Fruit fly (Drosophila melanogaster) whole organism, prepupa: ENCODE results near the gene Osi16.

Source experiments
- CG10631 ChIP-seq: fragments of 200-800 bp; sonication (Bioruptor generic); optimal IDR thresholded peaks from 2 replicates; lab custom pipeline; 2016; ENCODE audit warnings: missing biosample characterization, missing genetic modification characterization
- CG11294 ChIP-seq: fragments of 200-800 bp; sonication (Bioruptor generic); IDR thresholded peaks from 2 replicates; pipeline ENCODE4 v1.3.6; 2022; ENCODE audit warnings: missing biosample characterization, missing genetic modification characterization
- CG11902 ChIP-seq: fragments of 200-800 bp; sonication (Bioruptor generic); optimal IDR thresholded peaks from 3 replicates; lab custom pipeline; 2016; ENCODE audit warnings: missing biosample characterization, missing genetic modification characterization
- CG15336 ChIP-seq: fragments of 200-800 bp; sonication (Bioruptor generic); IDR thresholded peaks from 2 replicates; pipeline ENCODE4 v1.3.6; 2022; ENCODE audit warnings: missing biosample characterization, missing genetic modification characterization
- CG16779 ChIP-seq: fragments of 200-800 bp; sonication (Bioruptor generic); optimal IDR thresholded peaks from 3 replicates; lab custom pipeline; 2017; ENCODE audit warnings: missing biosample characterization, mild to moderate bottlenecking, missing genetic modification characterization
- CG31627 ChIP-seq: fragments of 200-800 bp; sonication (Bioruptor generic); optimal IDR thresholded peaks from 3 replicates; lab custom pipeline; 2016; ENCODE audit warnings: missing biosample characterization, missing genetic modification characterization
- CG32006 ChIP-seq: fragments of 200-800 bp; sonication (Bioruptor generic); optimal IDR thresholded peaks from 3 replicates; lab custom pipeline; 2017; ENCODE audit warnings: missing biosample characterization, mild to moderate bottlenecking, missing genetic modification characterization
- CG3919 ChIP-seq: fragments of 200-800 bp; sonication (Bioruptor generic); optimal IDR thresholded peaks from 3 replicates; lab custom pipeline; 2016; ENCODE audit warnings: missing biosample characterization, missing genetic modification characterization
- CG6163 ChIP-seq: fragments of 200-800 bp; sonication (Bioruptor generic); IDR thresholded peaks from 3 replicates; pipeline ENCODE4 v1.3.6; 2022; ENCODE audit warnings: missing biosample characterization, missing genetic modification characterization
- CG6276 ChIP-seq: fragments of 200-800 bp; sonication (Bioruptor generic); optimal IDR thresholded peaks from 2 replicates; lab custom pipeline; 2017; ENCODE audit warnings: missing biosample characterization, mild to moderate bottlenecking, missing genetic modification characterization
- CG6792 ChIP-seq: fragments of 200-800 bp; sonication (Bioruptor generic); optimal IDR thresholded peaks from 3 replicates; lab custom pipeline; 2016; ENCODE audit warnings: missing biosample characterization, missing genetic modification characterization
- CG6808 ChIP-seq: fragments of 200-800 bp; sonication (Bioruptor generic); optimal IDR thresholded peaks from 3 replicates; lab custom pipeline; 2017; ENCODE audit warnings: missing biosample characterization, missing genetic modification characterization, mild to moderate bottlenecking, moderate library complexity, missing genetic modification reagents
- CG6854 ChIP-seq: fragments of 200-800 bp; sonication (Bioruptor generic); optimal IDR thresholded peaks from 2 replicates; lab custom pipeline; 2017; ENCODE audit warnings: missing biosample characterization, mild to moderate bottlenecking, missing genetic modification characterization
- CG8119 ChIP-seq: fragments of 200-800 bp; sonication (Bioruptor generic); IDR thresholded peaks from 3 replicates; pipeline ENCODE4 v1.3.6; 2022; ENCODE audit warnings: missing biosample characterization, missing genetic modification characterization
- Eip78C ChIP-seq: fragments of 200-800 bp; sonication (Bioruptor generic); peaks from one replicate; lab custom pipeline; 2016; ENCODE audit warnings: missing biosample characterization, missing genetic modification characterization
- Ets21C ChIP-seq: fragments of 200-800 bp; sonication (Bioruptor generic); optimal IDR thresholded peaks from 3 replicates; lab custom pipeline; 2016; ENCODE audit warnings: missing biosample characterization, missing genetic modification characterization
- Gug ChIP-seq: fragments of 200-800 bp; sonication (Bioruptor generic); IDR thresholded peaks from 2 replicates; pipeline ENCODE4 v1.3.6; 2022; ENCODE audit warnings: missing biosample characterization, missing genetic modification characterization
- Hr39 ChIP-seq: fragments of 200-800 bp; sonication (Bioruptor generic); optimal IDR thresholded peaks from 2 replicates; lab custom pipeline; 2016; ENCODE audit warnings: missing biosample characterization, missing genetic modification characterization
- Hr4 ChIP-seq: fragments of 200-800 bp; sonication (Bioruptor generic); optimal IDR thresholded peaks from 3 replicates; lab custom pipeline; 2016; ENCODE audit warnings: missing biosample characterization, missing genetic modification characterization
- Lpt ChIP-seq: fragments of 200-800 bp; sonication (Bioruptor generic); optimal IDR thresholded peaks from 3 replicates; lab custom pipeline; 2016; ENCODE audit warnings: missing biosample characterization, missing genetic modification characterization
- Sox102F ChIP-seq: fragments of 200-800 bp; sonication (Bioruptor generic); optimal IDR thresholded peaks from 2 replicates; lab custom pipeline; 2016; ENCODE audit warnings: missing biosample characterization, mild to moderate bottlenecking, missing genetic modification characterization
- Sox14 ChIP-seq: fragments of 200-800 bp; sonication (Bioruptor generic); optimal IDR thresholded peaks from 3 replicates; lab custom pipeline; 2016; ENCODE audit warnings: missing biosample characterization, missing genetic modification characterization
- Sox15 ChIP-seq: fragments of 200-800 bp; sonication (Bioruptor generic); optimal IDR thresholded peaks from 3 replicates; lab custom pipeline; 2016; ENCODE audit warnings: missing biosample characterization, missing genetic modification characterization
- eg ChIP-seq: fragments of 200-800 bp; sonication (Bioruptor generic); IDR thresholded peaks from 3 replicates; pipeline ENCODE4 v1.3.6; 2022; ENCODE audit warnings: missing biosample characterization, missing genetic modification characterization
- fd85E ChIP-seq: fragments of 200-800 bp; sonication (Bioruptor generic); optimal IDR thresholded peaks from 3 replicates; lab custom pipeline; 2016; ENCODE audit warnings: missing biosample characterization, missing genetic modification characterization
- fkh ChIP-seq: fragments of 200-800 bp; sonication (Bioruptor generic); optimal IDR thresholded peaks from 3 replicates; lab custom pipeline; 2017; ENCODE audit warnings: missing biosample characterization, mild to moderate bottlenecking, missing genetic modification characterization, moderate library complexity
- spab ChIP-seq: fragments of 200-800 bp; sonication (Bioruptor generic); optimal IDR thresholded peaks from 2 replicates; lab custom pipeline; 2017; ENCODE audit warnings: missing biosample characterization, mild to moderate bottlenecking, missing genetic modification characterization, missing genetic modification reagents
- svp ChIP-seq: fragments of 200-800 bp; sonication (Bioruptor generic); peaks from one replicate; lab custom pipeline; 2016; ENCODE audit warnings: missing biosample characterization, missing genetic modification characterization
- topi ChIP-seq: fragments of 200-800 bp; sonication (Bioruptor generic); optimal IDR thresholded peaks from 3 replicates; lab custom pipeline; 2016; ENCODE audit warnings: missing biosample characterization, missing genetic modification characterization
- vri ChIP-seq: fragments of 200-800 bp; sonication (Bioruptor generic); optimal IDR thresholded peaks from 3 replicates; lab custom pipeline; 2016; ENCODE audit warnings: missing biosample characterization, mild to moderate bottlenecking, missing genetic modification characterization

Osi16 gene

DNA sequence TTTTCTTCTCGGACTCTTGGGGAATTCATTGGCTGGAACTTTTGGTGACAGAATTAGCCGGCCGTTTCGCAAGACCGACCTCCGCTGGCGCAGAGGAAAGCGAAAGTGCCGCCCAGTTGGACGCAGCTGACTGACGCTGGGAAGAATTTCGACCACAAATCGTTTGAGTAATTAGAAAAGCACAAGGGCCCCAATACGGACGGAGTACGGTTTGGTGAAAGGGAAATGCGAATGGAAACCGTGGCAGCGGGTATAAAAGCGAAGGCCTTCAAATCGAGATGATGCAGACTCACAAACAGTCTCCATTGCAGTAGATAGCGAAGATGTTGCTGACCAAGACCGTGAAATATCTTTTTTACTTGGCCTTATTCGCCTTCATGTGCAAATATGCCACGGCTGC lies at the start of gene Osi16:
TSS of gene Osi16 (plus strand) at position 301 of the 400 bp plus-strand sequence.
- no peak for TF ChIP-seq CG6808 (GFP tag; lab: Kevin White, UChicago)
- no peak for TF ChIP-seq Ets21C (GFP tag; lab: Kevin White, UChicago)
- TF ChIP-seq CG6854 (GFP tag; lab: Kevin White, UChicago), result no peak
- no peak for TF ChIP-seq Sox14
- no peak for TF ChIP-seq CG11294 (GFP tag; lab: Robert Waterston, UW)
- no peak for TF ChIP-seq svp (GFP tag; lab: Kevin White, UChicago)
- TF ChIP-seq CG11902, result no peak

DNA sequence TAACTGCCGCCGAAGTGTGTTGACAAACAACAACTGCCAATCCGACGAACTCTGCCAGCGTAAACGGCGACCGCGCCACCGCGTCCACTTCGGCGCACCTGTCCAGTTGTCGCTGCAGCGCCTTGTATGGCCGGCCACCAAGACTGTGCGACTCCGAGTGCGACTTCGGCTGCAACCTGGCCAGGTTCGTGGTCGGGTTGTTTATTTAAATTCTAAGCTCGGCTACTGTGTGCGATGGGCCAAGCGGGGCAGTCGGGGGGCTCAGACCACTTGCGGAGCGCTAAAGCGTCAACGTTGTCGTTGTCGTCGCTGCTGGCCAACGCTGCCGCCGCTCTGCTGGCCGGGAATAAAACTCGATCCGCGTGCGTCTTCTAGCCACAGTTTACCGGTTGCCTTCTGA lies 45.2 kb upstream of the Osi16 start, which contains the start of gene Osi9:
TSS of gene Osi9 (plus strand) at position 375 of the 400 bp plus-strand sequence.
- TF ChIP-seq Eip78C (peak; percentile 7), Ets21C (GFP tag; lab: Kevin White, UChicago) (no peak), CG15336 (0 out of 2 replicates have a peak, but pooled peaks have one; percentile 9)

- TF ChIP-seq Sox15, result no peak
- no peak for TF ChIP-seq Hr39 (GFP tag; lab: Kevin White, UChicago)
- TF ChIP-seq CG8119, result no peak
- TF ChIP-seq CG10631, result no peak
Measured at dm6 chr3R:6263658-6264057, 41.4 kb upstream of the Osi16 start, which contains the start of gene Osi10a. Gene Osi10a, plus strand, starts transcription at chr3R:6263958.

DNA sequence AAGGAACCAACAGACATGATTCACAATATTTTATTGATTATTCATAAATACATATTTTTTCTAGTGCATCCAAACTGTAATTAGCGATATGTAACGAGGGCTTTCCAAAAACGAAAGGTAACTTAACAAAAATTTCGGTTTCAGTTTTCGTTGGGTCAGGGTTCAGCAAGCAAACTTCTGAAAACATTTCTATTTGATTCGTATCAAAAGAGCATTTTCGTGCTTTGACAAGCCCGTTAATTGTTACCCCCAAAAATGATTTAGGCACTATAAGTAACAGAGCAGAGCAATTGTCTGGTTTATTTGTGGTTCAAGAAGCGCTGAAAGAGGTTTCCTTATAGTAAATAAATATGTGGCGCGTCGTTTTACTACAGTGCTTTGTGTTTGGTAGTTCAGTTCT lies 39.2 kb upstream of the Osi16 start, which contains the start of gene Osi10b:
TSS of gene Osi10b (plus strand) at position 301 of the 400 bp plus-strand sequence.
- TF ChIP-seq CG3919 (GFP tag; lab: Kevin White, UChicago) (no peak), CG6808 (GFP tag; lab: Kevin White, UChicago) (no peak), topi (GFP tag; lab: Kevin White, UChicago) (no peak), vri (GFP tag; lab: Kevin White, UChicago) (no peak), CG16779 (tag; lab: Kevin White, UChicago) (no peak), Hr4 (GFP tag; lab: Kevin White, UChicago) (no peak), svp (GFP tag; lab: Kevin White, UChicago) (no peak), spab (GFP tag; lab: Kevin White, UChicago) (no peak), Gug (no peak), CG6163 (GFP tag; lab: Robert Waterston, UW) (no peak), CG31627 (GFP tag; lab: Kevin White, UChicago) (no peak), CG6792 (GFP tag; lab: Kevin White, UChicago) (no peak), Sox102F (GFP tag; lab: Kevin White, UChicago) (no peak)

DNA sequence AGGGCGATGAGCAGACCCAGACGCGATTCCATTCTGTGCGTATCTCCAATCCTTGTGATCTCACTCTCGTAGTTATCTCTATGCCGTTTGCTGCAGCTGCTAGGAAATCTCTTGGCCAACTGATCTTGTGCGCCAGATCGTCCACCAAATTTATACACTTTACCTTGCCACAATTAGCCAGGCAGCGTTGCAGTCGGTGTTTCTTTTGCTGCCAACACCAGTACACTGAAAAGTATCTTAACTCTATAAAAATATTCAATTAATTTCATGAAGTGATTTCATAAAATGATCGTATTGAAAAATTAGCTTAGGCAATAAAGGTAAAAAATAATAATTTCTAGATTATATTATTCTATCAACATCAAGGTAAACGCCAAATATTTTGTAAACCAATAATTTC lies 36.4 kb upstream of the Osi16 start, which contains the start of gene Osi11:
TSS of gene Osi11 (minus strand) at position 101 of the 400 bp plus-strand sequence.
- TF ChIP-seq Eip78C (peak; percentile 10), spab (GFP tag; lab: Kevin White, UChicago) (no peak), svp (GFP tag; lab: Kevin White, UChicago) (no peak), Lpt (no peak)

DNA sequence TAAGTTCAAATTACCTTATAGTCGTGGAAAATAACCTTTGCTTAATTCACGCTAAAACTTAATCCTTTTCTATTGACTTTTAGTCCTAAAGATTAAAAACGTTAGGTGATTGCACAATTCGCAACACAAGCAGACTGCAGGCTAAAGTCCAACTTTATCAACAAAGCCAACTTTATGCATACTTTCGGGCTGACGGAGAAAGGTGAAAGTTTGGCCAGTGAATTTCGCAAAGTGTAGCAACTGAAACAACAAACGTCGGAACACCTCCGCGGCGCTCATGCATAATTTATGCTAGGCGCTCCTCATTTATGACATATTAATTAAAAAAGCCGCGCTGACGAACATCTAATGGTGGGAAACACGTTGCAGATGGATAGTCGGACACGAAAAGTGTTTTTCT lies 35.1 kb upstream of the Osi16 start:
- TF ChIP-seq eg (0 out of 3 replicates have a peak, but pooled peaks have one; percentile 33), CG6276 (GFP tag; lab: Kevin White, UChicago) (peak; percentile 60), fkh (GFP tag; lab: Kevin White, UChicago) (no peak)
- TF ChIP-seq, all 60 proteins: peak for 2

dm6 chr3R:6278231-6278630 lies 26.8 kb upstream of the Osi16 start, which contains the start of gene Osi12:
Gene Osi12, plus strand, starts transcription at chr3R:6278531.
- no peak for TF ChIP-seq fd85E (GFP tag; lab: Kevin White, UChicago)
- no peak for TF ChIP-seq CG10631
- TF ChIP-seq CG32006, result peak; percentile 19
